Fruit fly (Drosophila melanogaster): ENCODE results near the gene spn-D.
A peak's percentile ranks its signal among the peaks of the same experiment; 100 is the strongest.

The spn-D gene

dm6 chr3R:27203856-27204255, 38.3 kb downstream of the spn-D start:
- TF ChIP-seq ranshi (GFP tag; IDR thresholded peaks at IDR 0.05) = no peak
- no peak for TF ChIP-seq crc (GFP tag; optimal IDR thresholded peaks at IDR 0.05)
- no peak for TF ChIP-seq sens-2 (GFP tag; IDR thresholded peaks at IDR 0.05)
- TF ChIP-seq Drgx (GFP tag; IDR thresholded peaks at IDR 0.05) = no peak
- no peak for TF ChIP-seq zf30C (GFP tag; optimal IDR thresholded peaks at IDR 0.05)
- no peak for TF ChIP-seq CG2202 (tag; optimal IDR thresholded peaks at IDR 0.05)
- no peak for TF ChIP-seq CG4854 (GFP tag; optimal IDR thresholded peaks at IDR 0.05)
- TF ChIP-seq D19A (tag; optimal IDR thresholded peaks at IDR 0.05) = no peak
- no peak for TF ChIP-seq Gug (GFP tag; IDR thresholded peaks at IDR 0.05)
- no peak for TF ChIP-seq Mes4 (GFP tag; optimal IDR thresholded peaks at IDR 0.05)
- TF ChIP-seq insv (GFP tag; optimal IDR thresholded peaks at IDR 0.05) = no peak
- TF ChIP-seq ci (GFP tag; IDR thresholded peaks at IDR 0.05) = no peak
- TF ChIP-seq sr (GFP tag; IDR thresholded peaks at IDR 0.05) = no peak

- TF ChIP-seq CG31441 (GFP tag; IDR thresholded peaks at IDR 0.05) = peak; percentile 60
- peak; percentile 29 for TF ChIP-seq nmo (GFP tag; optimal IDR thresholded peaks at IDR 0.05)
- no peak for TF ChIP-seq her (GFP tag; optimal IDR thresholded peaks at IDR 0.05)
- TF ChIP-seq CG13424 (tag; optimal IDR thresholded peaks at IDR 0.05) = peak; percentile 0
- TF ChIP-seq CG6854 (GFP tag; optimal IDR thresholded peaks at IDR 0.05) = no peak
- TF ChIP-seq oc (tag; optimal IDR thresholded peaks at IDR 0.05) = peak; percentile 52
- TF ChIP-seq CG18476 (GFP tag; optimal IDR thresholded peaks at IDR 0.05) = peak; percentile 96
- peak; percentile 97 for TF ChIP-seq hkb (optimal IDR thresholded peaks at IDR 0.05)
- no peak for TF ChIP-seq hkb (GFP tag; IDR thresholded peaks at IDR 0.05)
- no peak for TF ChIP-seq Fer2 (tag; optimal IDR thresholded peaks at IDR 0.05)
- TF ChIP-seq kay (GFP tag; optimal IDR thresholded peaks at IDR 0.05) = no peak
- TF ChIP-seq trem (tag; optimal IDR thresholded peaks at IDR 0.05) = peak; percentile 31
- no peak for TF ChIP-seq CG11085 (GFP tag; IDR thresholded peaks at IDR 0.05)
- no peak for TF ChIP-seq CG13123 (GFP tag; optimal IDR thresholded peaks at IDR 0.05)
- TF ChIP-seq CG31224 (GFP tag; IDR thresholded peaks at IDR 0.05) = no peak
- TF ChIP-seq E2f2 (GFP tag; IDR thresholded peaks at IDR 0.05) = 0 out of 2 replicates have a peak, but pooled peaks have one; percentile 9
- peak; percentile 35 for TF ChIP-seq CG9727 (GFP tag; optimal IDR thresholded peaks at IDR 0.05)
- TF ChIP-seq Ada2b (GFP tag; IDR thresholded peaks at IDR 0.05) = no peak
- TF ChIP-seq ind (GFP tag; optimal IDR thresholded peaks at IDR 0.05) = peak; percentile 14
- peak; percentile 53 for TF ChIP-seq CG15696 (tag; optimal IDR thresholded peaks at IDR 0.05)
- no peak for TF ChIP-seq Dref (GFP tag; IDR thresholded peaks at IDR 0.05)
- TF ChIP-seq prd (optimal IDR thresholded peaks at IDR 0.05) = no peak
- peak; percentile 51; the same call in 2 of the 3 replicates for TF ChIP-seq prd (GFP tag; IDR thresholded peaks at IDR 0.05)
- peak; percentile 47 for TF ChIP-seq gem (tag; optimal IDR thresholded peaks at IDR 0.05)
- no peak for TF ChIP-seq Meics (GFP tag; optimal IDR thresholded peaks at IDR 0.05)
- no peak for TF ChIP-seq ems (GFP tag; optimal IDR thresholded peaks at IDR 0.05)
- 0 out of 2 replicates have a peak, but pooled peaks have one; percentile 11 for TF ChIP-seq CG32772 (GFP tag; IDR thresholded peaks at IDR 0.05)
- peak in 1 of 2 experiments; percentile 31 for TF ChIP-seq bsh (GFP tag; optimal IDR thresholded peaks at IDR 0.05)
- no peak for TF ChIP-seq btn (GFP tag; optimal IDR thresholded peaks at IDR 0.05)
- TF ChIP-seq HLH3B (GFP tag; IDR thresholded peaks at IDR 0.05) = no peak
- peak; percentile 39 for TF ChIP-seq CG10267 (tag; optimal IDR thresholded peaks at IDR 0.05)
- no peak for TF ChIP-seq p53 (GFP tag; optimal IDR thresholded peaks at IDR 0.05)
- 0 out of 2 replicates have a peak, but pooled peaks have one; percentile 20 for TF ChIP-seq lmd (GFP tag; IDR thresholded peaks at IDR 0.05)
- peak; percentile 66 for TF ChIP-seq CG2712 (tag; optimal IDR thresholded peaks at IDR 0.05)
- peak; percentile 43 for TF ChIP-seq Blimp-1 (GFP tag; optimal IDR thresholded peaks at IDR 0.05)
- peak; percentile 33 for TF ChIP-seq Sox100B (GFP tag; optimal IDR thresholded peaks at IDR 0.05)
- TF ChIP-seq B-H2 (GFP tag; optimal IDR thresholded peaks at IDR 0.05) = no peak
- TF ChIP-seq kah (GFP tag; optimal IDR thresholded peaks at IDR 0.05) = no peak
Measured at dm6 chr3R:27204694-27205414, 39.3 kb downstream of the spn-D start.

Measured in whole organism, embryonic.